Fruit fly (Drosophila melanogaster): ENCODE results near the gene Trf2.

The Trf2 gene

dm6 chrX:8444883-8445572 is 36.0 kb downstream of the Trf2 start (continued):
- TF ChIP-seq CG11696 (GFP tag; IDR thresholded peaks at IDR 0.05), result no peak
- TF ChIP-seq zf30C (GFP tag; optimal IDR thresholded peaks at IDR 0.05), result peak; percentile 80
- no peak for TF ChIP-seq CG30431 (GFP tag; optimal IDR thresholded peaks at IDR 0.05)
- no peak for TF ChIP-seq hb (GFP tag; IDR thresholded peaks at IDR 0.05; ENCODE audit: partially characterized antibody)
- TF ChIP-seq HLHmδ (GFP tag; optimal IDR thresholded peaks at IDR 0.05), result no peak
- no peak for TF ChIP-seq abd-A (tag; optimal IDR thresholded peaks at IDR 0.05)
- no peak for TF ChIP-seq en (GFP tag; optimal IDR thresholded peaks at IDR 0.05)
- TF ChIP-seq ash1 (GFP tag; optimal IDR thresholded peaks at IDR 0.05), result no peak
- TF ChIP-seq wdn (GFP tag; IDR thresholded peaks at IDR 0.05), result no peak
- TF ChIP-seq CG15073 (GFP tag; optimal IDR thresholded peaks at IDR 0.05), result no peak
- peak; percentile 89 for TF ChIP-seq gem (tag; optimal IDR thresholded peaks at IDR 0.05)
- no peak for TF ChIP-seq peb (GFP tag; IDR thresholded peaks at IDR 0.05)
- no peak for TF ChIP-seq ken (GFP tag; IDR thresholded peaks at IDR 0.05)
- no peak for TF ChIP-seq CG31388 (GFP tag; optimal IDR thresholded peaks at IDR 0.05)
- no peak for TF ChIP-seq Nf-YA (GFP tag; IDR thresholded peaks at IDR 0.05)
- TF ChIP-seq CG32772 (GFP tag; IDR thresholded peaks at IDR 0.05), result peak; percentile 40; the same call in 1 of the 2 replicates
- no peak for TF ChIP-seq CTCF (GFP tag; optimal IDR thresholded peaks at IDR 0.05)
- no peak for TF ChIP-seq Hr39 (optimal IDR thresholded peaks at IDR 0.05)
- TF ChIP-seq CG4707 (GFP tag; optimal IDR thresholded peaks at IDR 0.05), result no peak
- no peak for TF ChIP-seq br (optimal IDR thresholded peaks at IDR 0.05)
- TF ChIP-seq YL-1 (GFP tag; optimal IDR thresholded peaks at IDR 0.05), result no peak
- no peak for TF ChIP-seq sna (GFP tag; IDR thresholded peaks at IDR 0.05; ENCODE audit: partially characterized antibody)
- no peak for TF ChIP-seq CG10147 (GFP tag; optimal IDR thresholded peaks at IDR 0.05)
- no peak for TF ChIP-seq tna (GFP tag; IDR thresholded peaks at IDR 0.05; ENCODE audit: partially characterized antibody)
- TF ChIP-seq CG4730 (GFP tag; IDR thresholded peaks at IDR 0.05), result 0 out of 2 replicates have a peak, but pooled peaks have one; percentile 12
- no peak for TF ChIP-seq CG2875 (GFP tag; optimal IDR thresholded peaks at IDR 0.05)
- TF ChIP-seq Lhr (GFP tag; optimal IDR thresholded peaks at IDR 0.05), result no peak
- TF ChIP-seq croc (GFP tag; conservative IDR thresholded peaks at IDR 0.05), result peak; percentile 51; the same call in 2 of the 3 replicates
- TF ChIP-seq CG34376 (GFP tag; optimal IDR thresholded peaks at IDR 0.05), result peak; percentile 24
- TF ChIP-seq CG30403 (GFP tag; optimal IDR thresholded peaks at IDR 0.05), result peak; percentile 36
- no peak for TF ChIP-seq Kr (GFP tag; optimal IDR thresholded peaks at IDR 0.05)
- no peak for TF ChIP-seq CG10321 (GFP tag; IDR thresholded peaks at IDR 0.05)
- no peak for TF ChIP-seq kah (GFP tag; optimal IDR thresholded peaks at IDR 0.05)
- TF ChIP-seq dmrt99B (tag; optimal IDR thresholded peaks at IDR 0.05), result peak; percentile 75
- TF ChIP-seq CG17359 (tag; optimal IDR thresholded peaks at IDR 0.05), result peak; percentile 60
- TF ChIP-seq CG7963 (GFP tag; IDR thresholded peaks at IDR 0.05; ENCODE audit: partially characterized antibody), result no peak
- peak; percentile 54 for TF ChIP-seq CG10543 (GFP tag; optimal IDR thresholded peaks at IDR 0.05)
- peak; percentile 61 for TF ChIP-seq CG15601 (tag; optimal IDR thresholded peaks at IDR 0.05)
- TF ChIP-seq twi (tag; optimal IDR thresholded peaks at IDR 0.05), result peak; percentile 56
- TF ChIP-seq ERR (GFP tag; optimal IDR thresholded peaks at IDR 0.05), result no peak
- TF ChIP-seq CG11398 (GFP tag; optimal IDR thresholded peaks at IDR 0.05), result no peak
- TF ChIP-seq CG9817 (tag; optimal IDR thresholded peaks at IDR 0.05), result no peak
- no peak for TF ChIP-seq Mrtf (GFP tag; IDR thresholded peaks at IDR 0.05)
- TF ChIP-seq Xrp1 (GFP tag; IDR thresholded peaks at IDR 0.05), result peak; percentile 66
- no peak for TF ChIP-seq Rx (GFP tag; IDR thresholded peaks at IDR 0.05)
- no peak for TF ChIP-seq Ravus (GFP tag; IDR thresholded peaks at IDR 0.05)
- TF ChIP-seq bcd (GFP tag; optimal IDR thresholded peaks at IDR 0.05), result no peak
- no peak for TF ChIP-seq Mad (GFP tag; optimal IDR thresholded peaks at IDR 0.05)
- no peak for TF ChIP-seq CG5180 (GFP tag; optimal IDR thresholded peaks at IDR 0.05)
- peak; percentile 22; the same call in 1 of the 2 replicates for TF ChIP-seq MBD-R2 (GFP tag; IDR thresholded peaks at IDR 0.05)
- no peak for TF ChIP-seq H2.0 (GFP tag; IDR thresholded peaks at IDR 0.05)

Data from whole organism, embryonic.